Fruit fly (Drosophila melanogaster): ENCODE data around the gene CG43630.

- TF ChIP-seq Sin3A (optimal IDR thresholded peaks at IDR 0.05), result no peak
- TF ChIP-seq insv (optimal IDR thresholded peaks at IDR 0.05), result no peak
- TF ChIP-seq ttk (optimal IDR thresholded peaks at IDR 0.05), result no peak
- no peak for TF ChIP-seq psq (optimal IDR thresholded peaks at IDR 0.05)
- TF ChIP-seq h (optimal IDR thresholded peaks at IDR 0.05), result no peak
- no peak for TF ChIP-seq Myc (optimal IDR thresholded peaks at IDR 0.05)
Measured at dm6 chr3R:12627691-12628148, 48.3 kb downstream of the CG43630 start, which contains the start of the genes Vha55 and Snx3.
